Fruit fly (Drosophila melanogaster) whole organism, larva: ENCODE measurements around the gene CG13698.

ENCODE experiments used
- noc ChIP-seq: fragments of 200-800 bp; sonication (Bioruptor generic); optimal IDR thresholded peaks from 3 replicates; lab custom pipeline; 2019; ENCODE audit warnings: missing biosample characterization, mild to moderate bottlenecking, missing genetic modification characterization, moderate library complexity

CG13698 gene

DNA sequence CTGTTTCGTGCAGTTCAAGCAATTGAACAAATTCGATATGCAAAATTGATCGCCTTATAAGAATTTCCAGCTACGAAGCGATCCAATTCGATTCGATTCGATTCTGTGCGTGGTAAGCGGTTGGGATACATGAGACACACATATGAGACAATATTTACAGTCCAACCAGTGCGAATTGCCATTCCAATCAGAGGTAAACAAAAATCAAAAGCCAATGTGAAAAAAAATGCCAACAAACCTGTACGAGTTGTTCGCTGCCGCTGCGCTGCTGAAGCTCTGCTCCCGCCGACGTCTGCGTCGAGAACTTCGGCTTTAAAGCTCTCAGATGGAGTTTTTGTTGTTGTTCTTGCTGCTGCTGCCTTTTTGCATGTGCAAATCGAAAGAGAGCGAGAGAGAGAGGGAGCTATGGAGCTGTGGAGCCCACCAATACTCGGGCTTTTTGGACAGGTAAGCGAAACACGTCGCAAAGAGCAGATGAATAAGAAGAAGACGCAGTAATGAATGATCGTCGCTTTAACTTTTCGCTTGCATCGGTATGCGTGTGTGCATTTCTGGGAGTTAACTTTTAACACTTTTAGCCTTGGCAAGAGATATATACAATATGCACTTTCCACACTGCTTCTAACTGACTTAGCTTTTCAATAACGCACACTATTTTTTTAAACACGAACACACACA is 467 bp downstream of the CG13698 start:
- no peak for TF ChIP-seq noc (tag; lab: Kevin White, UChicago)

DNA sequence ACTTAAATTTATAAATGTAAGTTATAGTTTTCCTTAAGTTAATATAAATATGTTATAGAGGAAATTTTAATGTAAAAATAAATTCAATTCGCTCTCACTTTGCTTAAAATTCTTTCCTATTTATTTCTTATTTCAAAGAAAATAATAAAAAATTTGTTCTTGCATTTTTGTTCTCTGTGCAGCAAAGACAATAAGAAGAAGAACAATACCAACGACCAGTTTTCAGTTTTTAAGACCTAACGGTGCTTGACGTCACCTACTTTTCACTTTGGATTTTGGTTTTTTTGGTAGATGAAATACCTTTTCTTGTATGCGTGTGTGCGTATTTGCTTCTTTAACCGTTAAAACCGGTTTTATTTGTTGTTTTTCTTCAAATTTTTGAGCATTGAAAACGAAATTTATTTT is 3.8 kb downstream of the CG13698 start:
- no peak for TF ChIP-seq noc (tag; lab: Kevin White, UChicago)

DNA sequence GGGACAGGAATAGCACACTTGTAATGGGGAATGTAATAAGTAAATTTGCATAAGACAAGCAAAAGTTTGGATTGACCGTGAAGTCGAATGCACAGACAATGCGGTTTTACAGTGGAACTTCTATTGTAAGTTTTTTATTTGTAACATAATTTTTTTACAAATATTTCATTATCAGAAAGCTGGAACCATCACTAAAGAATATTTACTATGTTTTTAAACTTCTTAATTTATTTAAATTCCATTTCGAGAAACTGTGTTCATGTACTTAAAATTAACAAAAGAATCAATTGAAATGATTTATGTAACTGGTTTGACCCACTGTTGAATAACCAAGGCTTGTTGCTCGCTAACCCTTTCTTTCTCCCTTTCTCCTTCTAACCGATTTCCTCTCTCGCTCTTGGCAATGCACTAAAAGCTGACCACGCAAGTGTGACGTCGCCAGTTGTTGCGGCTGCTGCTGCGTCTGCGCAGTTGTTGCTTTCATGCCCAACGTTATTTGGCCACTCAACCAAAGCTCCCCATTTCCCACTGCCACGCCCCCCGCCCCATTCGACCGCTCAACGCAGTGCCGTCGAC is 4.4 kb downstream of the CG13698 start:
- TF ChIP-seq noc (tag; lab: Kevin White, UChicago), result no peak

DNA sequence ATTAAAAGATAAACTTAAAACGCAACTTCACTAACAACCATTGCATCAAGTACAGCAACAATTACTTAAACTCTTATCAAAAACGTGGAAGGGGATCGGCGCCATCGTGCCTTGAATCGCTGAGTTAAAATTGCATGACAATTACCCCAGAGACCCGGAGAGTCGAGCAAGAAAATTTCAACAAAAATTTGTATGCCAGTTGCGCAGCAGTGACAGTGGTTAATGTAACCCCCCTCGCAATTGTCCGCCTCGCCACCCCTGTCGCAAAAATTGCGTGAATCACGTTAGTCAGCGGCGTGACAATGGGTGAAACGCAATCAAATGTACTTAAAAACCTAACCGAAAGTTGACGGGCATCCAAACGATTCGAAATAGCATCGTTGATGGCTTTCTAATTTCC is 6.2 kb downstream of the CG13698 start:
- no peak for TF ChIP-seq noc (tag; lab: Kevin White, UChicago)

DNA sequence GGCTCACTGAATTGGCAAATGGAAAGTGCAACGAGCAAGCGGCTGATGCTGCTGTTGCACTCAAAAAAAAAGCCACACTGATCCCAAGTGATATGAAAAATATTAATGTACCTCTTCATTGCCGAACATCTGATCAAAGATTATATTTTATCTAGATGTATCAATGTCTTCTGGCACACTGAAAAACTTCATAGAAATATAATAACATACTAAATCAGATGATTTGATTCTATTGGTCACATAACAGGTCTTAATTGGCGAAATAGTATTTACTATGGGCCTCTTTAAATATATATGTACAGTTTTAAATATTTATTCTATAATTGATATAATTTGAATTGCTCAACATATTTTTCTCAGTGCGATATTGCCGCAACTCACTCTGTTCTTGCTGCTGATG is 9.2 kb downstream of the CG13698 start:
- no peak for TF ChIP-seq noc (tag; lab: Kevin White, UChicago)

DNA sequence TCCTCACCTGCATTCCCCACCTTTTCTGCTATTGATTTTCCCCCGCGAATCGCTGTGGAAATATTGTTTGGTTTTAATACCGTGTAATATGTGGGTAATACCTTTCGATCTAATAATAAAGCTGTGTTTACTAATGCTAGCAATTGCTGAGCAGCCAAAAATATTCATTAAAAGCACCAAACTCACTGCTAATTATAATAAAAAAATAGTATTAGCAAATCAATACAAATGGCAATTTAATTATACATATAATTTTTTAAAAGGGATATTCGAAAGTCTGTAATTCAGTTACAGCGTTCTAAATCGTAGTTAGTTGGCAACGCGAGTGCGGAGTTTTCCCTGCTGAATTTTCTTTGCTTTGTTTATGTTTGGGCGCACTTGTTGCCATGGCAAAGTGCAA is 12.1 kb downstream of the CG13698 start:
- no peak for TF ChIP-seq noc (tag; lab: Kevin White, UChicago)

DNA sequence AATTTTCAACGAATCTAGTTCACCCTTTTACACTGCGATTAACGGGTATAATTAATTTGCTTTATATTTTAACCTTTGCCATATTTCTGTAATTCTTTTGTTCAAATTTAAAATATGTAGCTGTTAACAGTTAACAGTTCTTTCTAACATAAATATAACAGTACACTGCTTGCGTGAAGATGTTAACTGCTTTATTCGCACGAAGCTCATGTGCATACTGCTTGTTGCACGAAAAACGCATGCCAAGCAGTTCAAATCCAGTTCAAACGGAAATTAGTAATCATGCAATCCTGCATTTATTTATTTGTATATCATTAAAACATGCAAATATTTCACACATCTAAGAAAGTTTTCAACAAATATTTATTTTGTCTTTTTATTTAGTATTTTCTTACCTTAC is 17.9 kb downstream of the CG13698 start:
- TF ChIP-seq noc (tag; lab: Kevin White, UChicago), result no peak

DNA sequence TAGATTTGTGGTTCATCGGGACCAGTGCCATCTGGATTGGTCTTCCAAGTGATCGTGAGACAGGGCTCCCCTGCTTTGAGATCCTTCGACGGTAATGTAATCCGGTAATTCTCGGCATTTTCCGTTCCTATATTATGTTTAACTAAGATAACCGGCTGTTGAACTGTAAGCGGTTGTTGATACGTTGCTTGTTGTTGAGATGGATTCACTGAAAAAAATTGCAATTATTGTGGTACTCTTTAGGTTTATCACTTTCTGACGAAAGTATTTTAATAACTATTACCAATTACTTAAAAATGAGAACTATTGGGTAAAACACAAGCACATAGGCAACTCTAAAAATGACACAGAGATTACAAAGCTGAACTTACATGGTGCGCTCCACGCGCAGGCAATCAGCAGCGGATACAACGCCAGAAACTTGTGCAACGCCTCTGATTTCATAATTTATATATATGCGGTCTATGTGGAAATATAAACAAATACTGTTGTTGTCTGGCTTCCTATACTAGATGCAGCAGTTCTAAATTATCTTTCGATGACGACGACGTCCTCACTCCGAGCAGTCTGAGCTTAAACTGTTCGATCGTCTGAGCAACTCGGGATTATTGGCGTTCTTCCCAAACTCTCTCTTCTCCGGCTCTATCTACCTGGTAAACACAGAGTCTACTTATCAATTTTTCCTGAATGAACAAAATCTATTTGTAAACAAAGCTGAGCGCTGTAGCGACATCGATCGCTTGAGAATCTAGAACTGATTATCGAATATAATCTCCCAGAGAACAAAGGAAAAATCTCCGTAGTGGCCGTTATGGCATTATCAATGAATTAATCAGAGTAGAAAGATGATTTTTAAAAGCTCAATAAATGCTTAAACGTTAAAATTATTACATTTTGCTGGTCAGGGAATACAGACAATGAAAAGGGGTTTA is 18.9 kb downstream of the CG13698 start, which contains the start of gene CG34253:
Gene CG34253 (minus strand): TSS at position 567 of the 932 bp plus-strand sequence.
- no peak for TF ChIP-seq noc (tag; lab: Kevin White, UChicago)

DNA sequence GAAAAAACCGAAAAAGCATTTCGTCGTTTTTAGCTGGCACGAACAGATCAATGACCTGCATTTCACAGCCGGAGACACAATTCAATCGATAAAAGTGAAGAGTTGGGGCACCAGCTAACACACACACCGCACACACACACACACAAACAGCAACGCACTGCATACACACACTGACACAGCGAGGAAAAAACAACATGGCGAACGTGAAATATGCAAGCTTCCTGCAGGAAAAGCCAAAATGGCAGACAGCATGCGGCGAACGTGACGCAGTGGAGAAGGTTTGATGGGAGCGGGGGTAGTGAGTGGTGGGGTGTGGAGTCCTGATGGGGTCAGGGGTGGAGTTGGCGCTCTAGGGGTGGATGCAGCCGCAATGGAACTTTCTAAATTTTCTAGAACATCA is 22.0 kb downstream of the CG13698 start:
- no peak for TF ChIP-seq noc (tag; lab: Kevin White, UChicago)

DNA sequence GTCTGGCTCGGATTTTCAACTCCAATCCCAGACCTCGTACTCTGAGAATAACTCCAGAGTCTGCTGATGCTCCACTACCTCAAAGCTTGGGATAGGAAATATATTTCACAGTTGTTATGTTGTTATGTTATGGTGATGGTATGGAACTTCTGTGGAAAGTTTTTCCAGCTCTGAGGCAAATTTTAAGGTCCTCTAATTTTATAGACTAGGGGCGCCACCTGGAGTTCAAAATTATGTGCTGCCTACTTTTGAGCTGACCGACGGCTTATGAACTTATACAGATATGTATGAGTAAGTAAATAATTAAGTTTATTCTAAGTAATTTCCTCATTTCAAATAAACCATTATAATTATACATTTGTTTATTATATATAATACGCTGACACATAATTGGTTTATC is 22.5 kb downstream of the CG13698 start:
- no peak for TF ChIP-seq noc (tag; lab: Kevin White, UChicago)

DNA sequence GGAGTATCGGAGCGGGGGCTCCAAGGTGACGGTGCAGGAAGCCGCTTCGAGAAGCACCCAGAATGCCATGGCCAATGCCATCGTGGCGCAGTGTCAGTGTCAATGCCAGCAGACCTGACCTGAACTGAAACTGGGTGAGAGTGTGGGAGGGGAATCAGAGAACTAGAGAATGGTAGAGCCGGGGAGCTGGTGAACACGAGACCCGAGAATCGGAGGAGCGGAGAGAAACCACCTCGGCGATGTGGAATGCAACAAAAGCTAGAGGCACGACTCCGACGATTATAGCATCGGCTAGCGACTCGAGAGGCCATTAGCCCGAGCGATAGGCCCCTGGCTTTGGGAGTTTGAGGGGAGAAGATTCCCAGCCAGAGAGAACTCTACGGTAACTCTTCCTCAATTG is 24.0 kb downstream of the CG13698 start:
- TF ChIP-seq noc (tag; lab: Kevin White, UChicago), result no peak

DNA sequence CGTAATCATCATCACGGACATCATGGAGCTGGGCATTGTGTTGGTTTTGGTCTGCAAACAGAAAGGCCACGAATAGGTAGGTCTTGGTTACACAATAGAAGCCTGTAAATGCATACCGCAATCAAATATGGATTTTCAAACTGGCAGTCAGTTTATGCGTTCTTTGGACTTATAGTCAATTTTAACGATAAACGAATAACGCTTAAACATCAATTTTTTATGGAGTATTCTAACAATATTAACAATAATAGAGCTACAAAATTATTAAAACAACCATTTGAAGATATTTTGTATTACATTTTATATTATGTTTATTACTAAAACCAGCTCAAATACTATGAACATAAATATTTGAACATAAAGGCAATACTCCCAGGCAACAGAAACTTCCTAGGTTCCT is 24.5 kb downstream of the CG13698 start:
- TF ChIP-seq noc (tag; lab: Kevin White, UChicago), result no peak

DNA sequence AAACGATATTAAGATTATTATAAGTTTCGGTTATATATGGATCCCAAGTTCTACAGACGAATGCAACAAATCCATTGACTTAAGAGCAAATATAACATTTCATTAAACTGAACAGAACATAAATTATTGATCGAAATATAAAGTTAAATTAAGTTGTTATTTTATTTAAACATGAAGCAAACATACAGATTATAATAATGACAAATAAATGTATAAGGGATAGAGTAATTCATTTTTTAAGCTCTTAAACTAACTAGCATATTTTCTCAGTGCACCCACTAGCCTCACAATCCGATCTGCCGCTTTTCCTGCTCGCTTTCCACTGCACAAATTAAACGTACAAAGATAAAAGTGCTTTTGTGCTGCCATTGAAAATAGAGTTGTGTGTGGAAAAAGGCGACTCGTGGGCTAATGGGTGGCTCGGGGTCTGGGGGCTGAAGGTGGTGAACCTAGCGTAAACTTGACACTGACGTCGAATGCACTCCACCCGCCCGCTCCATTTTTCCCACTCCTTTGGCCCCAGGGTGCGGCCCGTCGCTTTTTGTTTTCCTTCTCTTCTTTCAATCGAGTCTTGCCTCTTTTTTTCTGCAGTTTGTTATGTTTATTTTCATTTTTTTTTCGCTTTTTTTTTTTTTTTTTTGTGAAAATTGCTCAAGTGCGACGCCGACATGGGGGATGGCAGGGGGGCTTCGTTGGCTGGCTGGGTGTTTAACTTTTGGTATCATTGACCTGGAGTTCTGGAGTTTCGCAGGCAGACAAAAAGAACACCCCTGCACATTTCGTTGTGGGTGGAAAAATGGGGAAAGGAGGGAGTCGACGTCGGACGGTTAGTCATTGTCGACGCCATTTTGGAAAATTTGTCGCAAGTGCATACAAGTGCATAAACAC is 26.1 kb downstream of the CG13698 start:
- TF ChIP-seq noc (tag; lab: Kevin White, UChicago), result no peak

DNA sequence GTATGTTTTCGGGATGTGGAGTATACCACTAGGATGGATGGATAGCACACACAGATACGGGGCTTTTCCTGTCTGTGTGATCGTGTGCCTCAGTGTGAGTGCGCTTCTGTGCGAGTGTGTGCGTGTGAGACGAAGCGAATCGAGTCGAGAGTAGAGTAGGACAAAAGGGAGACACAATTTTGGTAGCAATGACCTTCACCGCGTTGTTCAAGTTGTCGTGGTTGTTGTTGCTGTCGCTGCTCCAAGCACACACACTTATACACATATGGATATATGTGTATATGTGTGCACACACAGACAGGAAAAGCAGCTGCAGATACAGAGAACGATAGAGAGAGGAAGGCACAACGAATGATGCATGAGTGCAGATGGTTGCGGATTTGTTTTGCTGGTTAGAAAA is 26.8 kb downstream of the CG13698 start:
- no peak for TF ChIP-seq noc (tag; lab: Kevin White, UChicago)

DNA sequence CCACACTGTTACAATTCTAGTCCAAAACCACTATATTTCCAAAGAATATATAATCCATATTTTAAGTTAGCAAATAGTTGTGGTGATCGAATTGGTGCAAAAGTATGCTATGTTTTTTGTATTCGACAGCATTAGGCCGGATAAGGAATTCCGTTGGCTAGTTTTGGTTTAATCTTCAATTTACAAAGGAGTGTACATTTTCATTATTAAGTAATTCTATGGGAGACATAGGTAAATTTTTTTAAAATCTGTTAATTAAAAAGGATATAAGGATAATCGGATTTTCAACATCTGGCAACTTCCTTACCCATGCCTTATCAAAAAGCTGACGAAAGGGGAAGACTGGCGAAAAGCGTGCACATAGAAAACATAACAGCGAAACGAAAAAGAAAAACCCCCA is 27.3 kb downstream of the CG13698 start:
- TF ChIP-seq noc (tag; lab: Kevin White, UChicago), result no peak
